Fruit fly (Drosophila melanogaster) S2 (cell line): Measurements from ENCODE around the gene CG32483.

Experiments
- CG8478 ChIP-seq: fragments of >200 bp; optimal IDR thresholded peaks from 2 replicates; lab custom pipeline; 2018
- CTCF ChIP-seq, 2 experiments: fragments of >200 bp; optimal IDR thresholded peaks; 2 replicates each; lab custom pipeline; 2018

Gene CG32483

DNA sequence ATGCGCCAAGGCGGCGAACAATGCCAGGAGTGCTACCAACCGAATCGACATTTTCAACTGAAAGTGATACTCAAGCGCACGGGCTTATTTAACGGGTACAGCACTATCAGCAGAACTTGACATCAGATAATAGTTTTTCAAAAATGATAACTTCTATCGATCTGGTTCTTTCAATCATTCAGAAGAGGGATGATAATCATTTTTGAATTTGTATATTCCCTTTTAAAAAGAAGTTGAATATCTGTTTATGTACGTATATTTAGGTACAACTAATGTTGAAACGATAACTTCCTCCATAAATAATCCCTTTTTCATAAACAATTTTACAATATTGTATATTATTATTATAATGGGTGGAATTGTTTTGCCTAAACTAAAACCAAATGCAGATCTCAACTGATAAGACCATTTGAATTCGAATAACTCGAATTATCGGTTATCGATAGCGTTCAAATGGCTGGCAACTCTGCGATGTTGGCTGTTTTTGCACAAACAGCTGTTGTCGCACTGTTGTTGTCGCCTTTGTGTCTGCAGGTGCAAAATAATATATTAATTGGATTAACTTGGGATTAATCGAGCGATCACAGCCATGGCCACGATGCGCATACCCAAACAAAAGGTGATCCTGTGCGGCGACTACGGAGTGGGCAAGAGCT, at the start of gene CG32483, which contains the start of gene RabX6:
Gene CG32483, minus strand, starts transcription at position 51 of the 656 bp plus-strand sequence.
Gene RabX6, plus strand, starts transcription at position 487 of the 656 bp plus-strand sequence.
- TF ChIP-seq CG8478 (no peak), CTCF (optimal IDR thresholded peaks at IDR 0.05; lab: Kevin White, UChicago) (peak in 1 of 2 experiments; percentile 3)

dm6 chr3L:738523-739356, 48.9 kb upstream of the CG32483 start:
- TF ChIP-seq CTCF (optimal IDR thresholded peaks at IDR 0.05; lab: Kevin White, UChicago) (no peak), CG8478 (no peak)

DNA sequence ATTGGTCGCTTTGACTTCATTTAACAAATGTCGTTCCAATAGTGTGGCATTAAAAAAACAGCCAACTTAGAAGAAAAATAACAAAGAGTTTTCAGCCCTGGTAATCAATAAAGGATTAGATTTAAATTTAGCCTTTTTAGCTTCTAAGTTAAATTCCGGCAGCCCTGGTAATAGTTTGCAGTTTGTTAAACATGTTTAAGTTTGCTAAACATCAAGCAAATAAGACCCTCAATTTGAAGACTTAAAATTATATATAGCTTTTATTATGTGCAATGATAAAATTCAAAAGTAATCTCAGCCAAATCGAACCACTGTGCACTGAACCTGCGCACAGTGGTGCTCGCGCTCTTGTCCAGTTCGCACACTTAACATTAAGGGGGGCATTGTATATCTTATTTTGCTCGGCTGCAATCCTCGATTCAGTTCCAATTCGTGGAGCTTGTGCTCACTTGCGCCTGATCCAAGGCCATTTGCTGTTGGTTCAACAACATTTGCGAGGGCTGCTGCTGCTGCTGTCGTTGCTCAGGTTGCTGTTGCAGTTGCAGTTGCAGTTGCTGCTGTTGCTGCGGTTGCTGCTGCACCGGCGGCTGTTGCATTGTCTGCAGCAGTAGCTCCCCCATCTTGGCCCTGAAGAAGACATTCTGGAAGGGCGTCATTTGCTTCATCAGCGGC, 47.7 kb upstream of the CG32483 start:
- TF ChIP-seq CTCF (optimal IDR thresholded peaks at IDR 0.05; lab: Kevin White, UChicago), result no peak
- TF ChIP-seq CG8478, result no peak

dm6 chr3L:736542-737166, 46.8 kb upstream of the CG32483 start:
- no peak for TF ChIP-seq CG8478
- TF ChIP-seq CTCF (optimal IDR thresholded peaks at IDR 0.05; lab: Kevin White, UChicago), result no peak

DNA sequence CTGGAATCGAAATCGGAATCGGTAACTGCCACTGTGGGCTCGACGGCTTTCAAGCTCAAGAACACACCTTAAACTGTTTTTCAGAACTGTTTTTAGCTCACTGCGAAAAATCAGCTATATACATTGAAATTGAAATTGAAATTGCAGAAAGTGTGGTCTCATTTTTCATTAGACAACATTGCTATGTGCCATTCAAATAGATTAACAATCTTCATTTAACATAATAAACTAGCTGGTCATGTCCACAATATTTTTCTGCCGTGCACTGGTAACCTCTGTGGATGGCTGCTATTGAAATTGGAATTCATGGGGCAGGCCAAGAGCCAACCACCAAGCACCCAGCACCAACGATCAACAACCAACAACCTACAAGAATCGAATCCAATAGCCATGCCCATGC, 46.1 kb upstream of the CG32483 start:
- TF ChIP-seq CTCF (optimal IDR thresholded peaks at IDR 0.05; lab: Kevin White, UChicago) (no peak), CG8478 (no peak)

DNA sequence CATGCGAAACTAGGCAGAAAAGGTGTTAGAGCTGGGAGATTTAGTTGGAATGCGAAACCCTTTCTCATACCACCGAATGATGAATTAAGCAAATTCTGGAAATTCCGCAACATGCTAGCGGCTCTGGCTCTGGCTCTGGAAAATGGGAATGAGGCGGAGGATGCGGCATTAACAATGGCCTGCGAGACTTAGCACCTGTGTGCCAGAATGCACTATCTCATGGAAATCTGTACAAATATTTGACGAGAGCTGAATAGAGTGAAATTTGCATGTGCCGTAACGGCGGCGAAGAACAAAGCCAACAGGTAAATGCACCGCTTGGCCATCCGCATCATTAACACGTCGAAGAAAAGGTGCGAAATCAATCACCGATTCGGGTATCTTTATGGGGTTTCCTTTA, 45.4 kb upstream of the CG32483 start:
- no peak for TF ChIP-seq CG8478
- TF ChIP-seq CTCF (optimal IDR thresholded peaks at IDR 0.05; lab: Kevin White, UChicago), result no peak

DNA sequence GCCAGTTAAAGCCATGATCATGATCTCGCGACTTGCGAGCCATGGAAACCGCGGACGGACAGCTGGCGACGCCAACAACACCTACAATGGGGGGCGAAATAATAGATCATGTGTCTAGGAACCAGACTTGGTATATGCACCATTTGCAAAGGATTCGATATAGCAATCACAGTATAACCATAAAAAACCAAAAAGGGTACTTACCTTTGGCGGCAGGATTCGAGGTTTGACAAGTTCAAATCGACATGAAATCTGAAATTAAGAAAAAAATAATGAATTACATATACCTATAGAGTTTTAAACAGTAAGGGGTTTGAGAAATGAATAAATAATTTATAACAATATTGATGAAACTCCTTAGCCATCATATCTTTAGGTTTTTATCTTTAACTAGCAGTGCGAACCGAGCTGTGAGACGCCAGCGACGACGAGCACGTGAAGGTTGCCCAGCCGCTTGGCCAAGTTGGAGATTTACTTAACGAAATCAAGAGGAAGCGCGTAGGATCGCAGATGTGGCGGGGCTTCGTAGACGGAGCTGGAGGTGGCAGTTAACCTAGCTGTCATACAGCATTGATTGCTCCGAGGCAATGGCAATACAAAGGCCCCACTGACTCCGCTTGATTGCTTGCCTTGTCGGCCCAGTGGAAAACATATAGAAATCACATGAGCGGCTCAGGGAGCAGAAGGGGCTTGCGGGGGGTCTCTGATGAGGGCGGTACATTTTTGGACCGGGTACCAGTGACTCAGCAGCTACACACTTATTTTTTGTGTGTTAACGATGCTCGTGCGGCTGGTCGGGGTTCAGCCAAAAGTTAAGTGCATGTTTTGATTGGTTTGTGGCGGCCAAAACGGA, 44.2 kb upstream of the CG32483 start:
- TF ChIP-seq CG8478, result no peak
- TF ChIP-seq CTCF (optimal IDR thresholded peaks at IDR 0.05; lab: Kevin White, UChicago), result no peak

dm6 chr3L:733174-733829, 43.4 kb upstream of the CG32483 start:
- TF ChIP-seq CG8478 (no peak), CTCF (optimal IDR thresholded peaks at IDR 0.05; lab: Kevin White, UChicago) (no peak)

DNA sequence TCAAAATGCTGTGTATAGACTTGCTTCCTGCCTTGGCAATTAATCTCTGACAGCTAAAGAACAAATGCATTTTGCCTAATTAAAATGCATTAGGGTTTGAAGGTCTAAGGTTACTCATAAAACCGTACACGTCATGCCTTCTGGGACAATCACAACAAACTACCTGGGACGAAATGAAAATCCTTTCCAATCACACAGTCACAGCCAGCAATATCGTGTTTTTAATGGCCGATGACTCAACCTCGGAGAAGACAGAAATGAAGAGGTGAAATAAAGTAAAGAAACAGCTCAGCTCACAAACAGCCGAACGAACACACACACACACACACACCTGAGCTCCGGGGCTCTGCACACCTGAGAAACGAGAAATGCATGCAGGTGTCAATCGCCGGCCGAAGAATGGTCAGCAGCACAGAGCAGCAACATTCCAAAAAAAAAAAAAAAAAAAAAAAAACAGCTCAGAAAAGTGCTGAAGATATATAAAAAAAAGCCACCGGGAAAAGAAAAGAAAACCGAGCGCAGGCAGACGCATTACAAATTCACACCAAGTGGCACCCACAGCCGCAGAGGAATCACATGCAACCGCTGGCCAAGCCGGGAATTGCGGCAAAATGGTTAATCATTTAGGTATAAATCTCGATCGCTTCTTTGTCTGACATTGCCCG, 42.5 kb upstream of the CG32483 start:
- TF ChIP-seq CTCF (optimal IDR thresholded peaks at IDR 0.05; lab: Kevin White, UChicago), result no peak
- no peak for TF ChIP-seq CG8478

dm6 chr3L:731469-731868, 41.6 kb upstream of the CG32483 start:
- TF ChIP-seq CG8478 (no peak), CTCF (optimal IDR thresholded peaks at IDR 0.05; lab: Kevin White, UChicago) (no peak)

DNA sequence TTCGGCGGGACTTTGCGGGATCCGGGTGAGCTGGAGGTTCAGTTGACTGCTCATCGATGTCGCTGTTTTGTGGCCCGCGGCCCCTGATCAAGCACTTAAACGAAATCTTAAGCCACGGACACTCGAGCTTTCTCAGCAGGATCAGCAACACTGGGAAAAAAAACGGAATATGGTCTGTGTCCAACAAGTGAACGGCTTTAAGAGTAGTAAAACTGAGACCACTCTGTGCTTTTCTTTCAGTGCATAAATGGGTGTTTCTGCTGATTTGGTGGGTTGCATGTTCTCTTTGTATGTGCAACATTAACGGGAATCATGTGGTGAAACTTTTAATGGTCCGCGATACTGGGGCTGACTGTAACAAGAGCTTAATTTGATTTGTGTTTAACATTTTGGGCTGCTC, 39.5 kb upstream of the CG32483 start:
- TF ChIP-seq CTCF (optimal IDR thresholded peaks at IDR 0.05; lab: Kevin White, UChicago) (no peak), CG8478 (no peak)

DNA sequence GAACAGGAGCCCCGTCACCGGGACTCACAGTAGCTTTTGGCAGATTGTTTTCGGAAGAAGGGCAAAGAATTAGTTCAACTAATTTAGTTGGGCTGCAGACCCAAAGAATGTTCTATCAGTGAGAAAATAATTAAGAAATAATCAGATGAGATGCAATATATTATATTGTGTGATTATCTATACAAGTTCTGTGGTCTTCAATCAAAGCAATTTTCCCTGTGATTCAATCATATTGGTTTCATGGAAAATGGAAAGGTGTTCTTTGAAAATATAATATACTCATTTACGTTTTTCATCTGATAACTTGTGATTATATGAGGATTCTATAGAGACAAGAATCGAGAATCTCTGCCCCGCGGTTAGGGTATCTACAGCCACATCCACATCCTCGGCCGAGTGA, 38.7 kb upstream of the CG32483 start:
- no peak for TF ChIP-seq CG8478
- no peak for TF ChIP-seq CTCF (optimal IDR thresholded peaks at IDR 0.05; lab: Kevin White, UChicago)

DNA sequence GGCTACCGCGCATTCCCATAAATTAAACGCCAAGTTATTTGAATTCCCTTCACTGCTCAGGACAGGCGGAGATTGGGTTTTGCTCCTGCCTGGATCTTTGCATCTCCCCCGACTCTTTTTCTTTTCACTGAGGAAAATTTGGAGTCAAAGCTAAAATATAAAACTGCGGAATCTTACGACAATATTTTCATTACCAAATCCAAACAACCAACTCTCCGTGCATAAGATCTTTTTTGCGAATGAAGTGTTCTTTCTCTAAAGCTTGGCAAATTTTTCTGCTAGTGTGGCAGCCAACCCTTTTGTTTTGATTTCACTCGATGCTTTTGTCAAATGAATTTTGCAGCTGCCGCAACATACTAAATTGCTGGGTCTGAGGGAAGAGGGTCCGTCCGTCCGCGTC, 38.0 kb upstream of the CG32483 start:
- TF ChIP-seq CTCF (optimal IDR thresholded peaks at IDR 0.05; lab: Kevin White, UChicago) (no peak), CG8478 (no peak)
